Worm (Caenorhabditis elegans): Measurements from ENCODE around the gene F36H5.18.
A peak's percentile ranks its signal among the peaks of the same experiment; 100 is the strongest.

F36H5.18 gene

ce11 chrII:1787208-1787607, 27.5 kb downstream of the F36H5.18 start:
- TF ChIP-seq unc-30 (tag; optimal IDR thresholded peaks at IDR 0.05) (no peak), nhr-20 (tag; optimal IDR thresholded peaks at IDR 0.05) (no peak), elt-3 (tag; optimal IDR thresholded peaks at IDR 0.05) (no peak), nhr-84 (tag; optimal IDR thresholded peaks at IDR 0.05) (no peak), unc-98 (GFP tag; IDR thresholded peaks at IDR 0.05) (no peak), ets-5 (GFP tag; IDR thresholded peaks at IDR 0.05) (no peak), snu-23 (GFP tag; optimal IDR thresholded peaks at IDR 0.05) (no peak), F16B12.6 (tag; optimal IDR thresholded peaks at IDR 0.05) (no peak)

DNA sequence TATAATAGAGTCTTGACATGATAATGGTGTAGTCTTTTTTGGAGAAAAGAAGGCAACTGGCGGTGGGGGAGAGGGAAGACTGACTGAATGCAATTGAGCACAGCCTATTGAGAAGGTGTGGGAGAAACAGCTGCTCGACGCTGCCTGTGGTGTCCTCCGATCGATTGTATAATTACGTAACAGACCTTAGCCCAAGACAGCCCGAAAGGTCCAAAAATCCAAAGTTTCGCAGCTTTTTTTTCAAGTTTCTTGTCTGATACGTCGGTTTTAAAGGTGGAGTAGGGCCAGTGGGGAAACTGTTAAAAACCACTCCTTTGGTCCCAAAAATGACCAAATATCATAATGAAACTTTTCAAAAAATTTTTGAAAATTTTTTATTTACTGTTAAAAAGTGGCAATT, 28.4 kb downstream of the F36H5.18 start, which contains the start of the genes C08F1.6 and fbxb-13:
C08F1.6 (minus strand) TSS at position 101 of the 400 bp plus-strand sequence.
fbxb-13 (plus strand) TSS at position 191 of the 400 bp plus-strand sequence.
- TF ChIP-seq aha-1 (tag; optimal IDR thresholded peaks at IDR 0.05) (no peak), nhr-84 (tag; optimal IDR thresholded peaks at IDR 0.05) (no peak), Y116A8C.19 (tag; optimal IDR thresholded peaks at IDR 0.05; ENCODE audit: borderline replicate concordance) (no peak), ceh-90 (tag; optimal IDR thresholded peaks at IDR 0.05) (no peak), unc-62 (GFP tag; optimal IDR thresholded peaks at IDR 0.05) (no peak), ztf-11 (tag; optimal IDR thresholded peaks at IDR 0.05) (no peak), pqm-1 (tag; optimal IDR thresholded peaks at IDR 0.05) (no peak), unc-30 (tag; optimal IDR thresholded peaks at IDR 0.05) (no peak), isw-1 (GFP tag; IDR thresholded peaks at IDR 0.05) (no peak), blmp-1 (tag; optimal IDR thresholded peaks at IDR 0.05) (no peak), ama-1 (optimal IDR thresholded peaks at IDR 0.05) (no peak), nhr-20 (tag; optimal IDR thresholded peaks at IDR 0.05) (no peak), lin-39 (tag; optimal IDR thresholded peaks at IDR 0.05) (no peak), lin-14 (GFP tag; optimal IDR thresholded peaks at IDR 0.05) (no peak)

ce11 chrII:1806358-1806757, 46.7 kb downstream of the F36H5.18 start, which contains the start of gene C08F1.12:
C08F1.12 (minus strand) TSS chrII:1806458.
- no peak for TF ChIP-seq sup-37 (GFP tag; optimal IDR thresholded peaks at IDR 0.05)
- TF ChIP-seq zip-4 (GFP tag; optimal IDR thresholded peaks at IDR 0.05): no peak
- no peak for TF ChIP-seq nhr-28 (tag; optimal IDR thresholded peaks at IDR 0.05)
- TF ChIP-seq dpl-1 (GFP tag; optimal IDR thresholded peaks at IDR 0.05): no peak
- TF ChIP-seq lin-35 (GFP tag; optimal IDR thresholded peaks at IDR 0.05): no peak
- TF ChIP-seq alr-1 (tag; optimal IDR thresholded peaks at IDR 0.05; ENCODE audit: borderline replicate concordance): no peak
- TF ChIP-seq tbx-2 (tag; optimal IDR thresholded peaks at IDR 0.05): no peak
- TF ChIP-seq pqm-1 (tag; optimal IDR thresholded peaks at IDR 0.05): no peak
- no peak for TF ChIP-seq hlh-4 (tag; optimal IDR thresholded peaks at IDR 0.05)
- no peak for TF ChIP-seq ces-1 (GFP tag; optimal IDR thresholded peaks at IDR 0.05)
- TF ChIP-seq grh-1 (GFP tag; IDR thresholded peaks at IDR 0.05): no peak
- TF ChIP-seq nhr-71 (tag; optimal IDR thresholded peaks at IDR 0.05): no peak
- no peak for TF ChIP-seq nhr-77 (tag; optimal IDR thresholded peaks at IDR 0.05)
- no peak for TF ChIP-seq lsy-2 (tag; optimal IDR thresholded peaks at IDR 0.05)
- no peak for TF ChIP-seq C16A3.4 (tag; optimal IDR thresholded peaks at IDR 0.05)
- TF ChIP-seq nhr-11 (tag; optimal IDR thresholded peaks at IDR 0.05): no peak

ce11 chrII:1808217-1808616, 48.5 kb downstream of the F36H5.18 start, which contains the start of gene C08F1.8:
C08F1.8 (minus strand) TSS chrII:1808317.
- no peak for TF ChIP-seq ets-5 (GFP tag; IDR thresholded peaks at IDR 0.05)
- no peak for TF ChIP-seq mep-1 (tag; optimal IDR thresholded peaks at IDR 0.05)
- no peak for TF ChIP-seq sptf-1 (tag; optimal IDR thresholded peaks at IDR 0.05)
- peak; percentile 4 for TF ChIP-seq dsc-1 (tag; optimal IDR thresholded peaks at IDR 0.05)
- TF ChIP-seq lin-39 (tag; optimal IDR thresholded peaks at IDR 0.05): no peak
- no peak for TF ChIP-seq jun-1 (tag; optimal IDR thresholded peaks at IDR 0.05)
- TF ChIP-seq elt-3 (tag; optimal IDR thresholded peaks at IDR 0.05): no peak
- no peak for TF ChIP-seq fkh-4 (tag; optimal IDR thresholded peaks at IDR 0.05; ENCODE audit: borderline replicate concordance)
- no peak for TF ChIP-seq ama-1 (optimal IDR thresholded peaks at IDR 0.05)
- TF ChIP-seq nhr-12 (tag; optimal IDR thresholded peaks at IDR 0.05): no peak
- no peak for TF ChIP-seq rnt-1 (tag; optimal IDR thresholded peaks at IDR 0.05)
- TF ChIP-seq ces-1 (GFP tag; optimal IDR thresholded peaks at IDR 0.05): no peak
- no peak for TF ChIP-seq zag-1 (tag; optimal IDR thresholded peaks at IDR 0.05)
- no peak for TF ChIP-seq aly-2 (tag; optimal IDR thresholded peaks at IDR 0.05)
- no peak for TF ChIP-seq ztf-11 (tag; optimal IDR thresholded peaks at IDR 0.05)
- TF ChIP-seq unc-86 (tag; optimal IDR thresholded peaks at IDR 0.05): peak; percentile 52
- peak; percentile 4 to 38 for TF ChIP-seq efl-1 (optimal IDR thresholded peaks at IDR 0.05)
- peak in 1 of 2 experiments; percentile 29 for TF ChIP-seq efl-1 (GFP tag; optimal IDR thresholded peaks at IDR 0.05 in 1 of 2)
- TF ChIP-seq F16B12.6 (tag; optimal IDR thresholded peaks at IDR 0.05): peak; percentile 31
- TF ChIP-seq C34B4.2 (tag; optimal IDR thresholded peaks at IDR 0.05): no peak
- no peak for TF ChIP-seq nhr-76 (tag; optimal IDR thresholded peaks at IDR 0.05)
- TF ChIP-seq fkh-8 (tag; optimal IDR thresholded peaks at IDR 0.05): peak; percentile 24
- TF ChIP-seq unc-30 (tag; optimal IDR thresholded peaks at IDR 0.05): no peak
